Worm (Caenorhabditis elegans): ENCODE data around the gene F54D12.1.
"Not testable (repeated sequence)": the region's sequence is repeated elsewhere in the genome, so short reads cannot be mapped to it uniquely, and the experiment has no call there.

DNA sequence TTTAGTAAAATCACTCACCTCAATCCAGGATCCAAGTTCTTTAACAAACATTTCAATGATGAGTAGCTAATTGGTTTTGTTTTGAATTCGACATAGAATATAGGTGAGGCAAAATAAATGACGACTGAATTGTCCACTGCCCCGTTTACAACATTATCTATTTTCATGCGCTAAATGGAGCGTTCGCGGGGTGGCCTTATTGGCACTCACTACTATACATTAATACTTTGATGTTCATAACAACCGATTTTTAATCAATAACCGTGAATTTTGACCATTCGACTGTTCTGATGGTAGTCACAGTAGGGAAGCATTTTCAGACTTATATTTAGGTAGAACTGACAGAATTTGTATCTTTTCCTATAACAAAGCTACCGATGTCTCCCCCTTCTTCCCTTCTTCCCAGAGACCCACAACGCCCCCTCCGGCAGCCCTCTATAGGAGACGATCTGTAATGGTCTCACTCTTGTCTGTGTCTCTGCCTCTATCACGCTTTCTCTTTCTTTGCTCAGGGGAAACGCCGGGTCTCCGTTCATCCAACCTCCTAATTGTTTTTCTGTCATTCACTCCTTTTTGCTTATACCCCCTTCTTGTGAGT lies 46.6 kb downstream of the F54D12.1 start, which contains the start of gene Y51H7C.12:
- TF ChIP-seq nhr-77 (tag; optimal IDR thresholded peaks at IDR 0.05); hlh-30 (tag; optimal IDR thresholded peaks at IDR 0.05; ENCODE audit: insufficient read depth); lin-39 (tag; optimal IDR thresholded peaks at IDR 0.05); daf-19 (GFP tag; conservative IDR thresholded peaks at IDR 0.05): not testable (repeated sequence)

Measured in whole organism, L4 larva.